Fruit fly (Drosophila melanogaster) whole organism, embryonic: ENCODE results near the gene CG43355.

Experiments used
- CG1024 ChIP-seq: fragments of 200-800 bp; sonication (Bioruptor generic); IDR thresholded peaks from 2 replicates; pipeline ENCODE4 v1.3.6; 2022; ENCODE audit warnings: missing biosample characterization, missing genetic modification characterization
- CG15073 ChIP-seq: fragments of 200-800 bp; sonication (Bioruptor generic); optimal IDR thresholded peaks from 2 replicates; lab custom pipeline; 2016; ENCODE audit warnings: missing biosample characterization, missing genetic modification characterization
- Hr78 ChIP-seq, 2 experiments: fragments of 200-800 bp in 1 of 2; fragments of >200 bp in 1 of 2; sonication (Bioruptor generic) in 1 of 2; optimal IDR thresholded peaks; 2 replicates each; lab custom pipeline; 2017 to 2019; ENCODE audit warnings: missing biosample characterization in 2 of 2, missing genetic modification characterization in 2 of 2, mild to moderate bottlenecking in 1 of 2, moderate library complexity in 1 of 2
- NC2β ChIP-seq: fragments of 200-800 bp; sonication (Bioruptor generic); optimal IDR thresholded peaks from 2 replicates; lab custom pipeline; 2016; ENCODE audit warnings: missing biosample characterization, missing genetic modification characterization
- az2 ChIP-seq: fragments of 200-800 bp; sonication (Bioruptor generic); optimal IDR thresholded peaks from 3 replicates; lab custom pipeline; 2016; ENCODE audit warnings: missing biosample characterization, missing genetic modification characterization
- cas ChIP-seq: fragments of 200-800 bp; sonication (Bioruptor generic); IDR thresholded peaks from 2 replicates; pipeline ENCODE4 v1.3.6; 2022; ENCODE audit warnings: missing biosample characterization, missing genetic modification characterization
- dan ChIP-seq: fragments of 200-800 bp; sonication (Bioruptor generic); IDR thresholded peaks from 2 replicates; pipeline ENCODE4 v1.3.6; 2022; ENCODE audit warnings: missing biosample characterization, missing genetic modification characterization
- sd ChIP-seq: fragments of 200-800 bp; sonication (Bioruptor generic); optimal IDR thresholded peaks from 3 replicates; lab custom pipeline; 2018; ENCODE audit warnings: missing biosample characterization, mild to moderate bottlenecking, missing genetic modification characterization, moderate library complexity

- TF ChIP-seq cas (GFP tag; lab: Robert Waterston, UW) (no peak), az2 (GFP tag; lab: Kevin White, UChicago) (no peak), CG1024 (GFP tag; lab: Robert Waterston, UW) (no peak), sd (peak; percentile 41), Hr78 (GFP tag; optimal IDR thresholded peaks at IDR 0.05; lab: Kevin White, UChicago) (no peak), CG15073 (no peak), NC2β (GFP tag; lab: Kevin White, UChicago) (no peak), dan (GFP tag; lab: Robert Waterston, UW) (no peak)
These were observed 16.4 kb upstream of the CG43355 start for dm6 chr2L:11468082-11468481.
